Worm (Caenorhabditis elegans): ENCODE measurements around the gene arle-14.

ce11 chrIII:5715467-5715866 lies 22.8 kb downstream of the arle-14 start:
- TF ChIP-seq ceh-36 (tag; optimal IDR thresholded peaks at IDR 0.05) (no peak), ets-7 (tag; optimal IDR thresholded peaks at IDR 0.05) (peak; percentile 11), B0310.2 (tag; optimal IDR thresholded peaks at IDR 0.05) (no peak), F13C5.2 (tag; optimal IDR thresholded peaks at IDR 0.05) (peak; percentile 54), scrt-1 (GFP tag; IDR thresholded peaks at IDR 0.05) (no peak), sea-1 (GFP tag; conservative IDR thresholded peaks at IDR 0.05) (no peak), ama-1 (optimal IDR thresholded peaks at IDR 0.05) (no peak), tra-4 (tag; optimal IDR thresholded peaks at IDR 0.05) (no peak), aly-1 (tag; optimal IDR thresholded peaks at IDR 0.05) (peak; percentile 70), hmbx-1 (tag; optimal IDR thresholded peaks at IDR 0.05) (no peak), tbx-37 (GFP tag; conservative IDR thresholded peaks at IDR 0.05) (0 out of 2 replicates have a peak, but pooled peaks have one; percentile 8), flt-1 (GFP tag; IDR thresholded peaks at IDR 0.05) (no peak)

Data from whole organism, early embryonic.